Worm (Caenorhabditis elegans) whole organism, mixed stage, embryonic: ENCODE data around the gene R02D5.7.

Experiments used
- bed-3 ChIP-seq: fragments of 200-800 bp; sonication (Bioruptor generic); optimal IDR thresholded peaks from 3 replicates; lab custom pipeline; 2018; ENCODE audit warnings: mild to moderate bottlenecking, missing genetic modification characterization, moderate library complexity, missing compliant biosample characterization
- blmp-1 ChIP-seq: fragments of 150-350 bp; optimal IDR thresholded peaks from 2 replicates; lab custom pipeline; 2014; ENCODE audit warnings: missing biosample characterization, missing genetic modification characterization
- ces-1 ChIP-seq: fragments of 150-350 bp; optimal IDR thresholded peaks from 2 replicates; lab custom pipeline; 2014; ENCODE audit warnings: missing biosample characterization, missing genetic modification reagents, missing genetic modification characterization
- elt-3 ChIP-seq: fragments of 150-350 bp; optimal IDR thresholded peaks from 2 replicates; lab custom pipeline; 2014; ENCODE audit warnings: missing biosample characterization, missing genetic modification characterization
- lin-13 ChIP-seq: fragments of 150-350 bp; optimal IDR thresholded peaks from 2 replicates; lab custom pipeline; 2014; ENCODE audit warnings: missing biosample characterization, missing genetic modification characterization
- lsy-2 ChIP-seq: fragments of 150-350 bp; optimal IDR thresholded peaks from 2 replicates; lab custom pipeline; 2014; ENCODE audit warnings: missing biosample characterization, missing genetic modification characterization
- mep-1 ChIP-seq: fragments of 150-350 bp; optimal IDR thresholded peaks from 2 replicates; lab custom pipeline; 2017; ENCODE audit warnings: missing biosample characterization, missing genetic modification reagents, missing genetic modification characterization, inconsistent platforms
- nhr-2 ChIP-seq: fragments of 150-350 bp; optimal IDR thresholded peaks from 2 replicates; lab custom pipeline; 2014; ENCODE audit warnings: missing biosample characterization, missing genetic modification characterization
- unc-62 ChIP-seq: fragments of 150-350 bp; optimal IDR thresholded peaks from 2 replicates; lab custom pipeline; 2014; ENCODE audit warnings: missing biosample characterization, missing genetic modification reagents, missing genetic modification characterization

DNA sequence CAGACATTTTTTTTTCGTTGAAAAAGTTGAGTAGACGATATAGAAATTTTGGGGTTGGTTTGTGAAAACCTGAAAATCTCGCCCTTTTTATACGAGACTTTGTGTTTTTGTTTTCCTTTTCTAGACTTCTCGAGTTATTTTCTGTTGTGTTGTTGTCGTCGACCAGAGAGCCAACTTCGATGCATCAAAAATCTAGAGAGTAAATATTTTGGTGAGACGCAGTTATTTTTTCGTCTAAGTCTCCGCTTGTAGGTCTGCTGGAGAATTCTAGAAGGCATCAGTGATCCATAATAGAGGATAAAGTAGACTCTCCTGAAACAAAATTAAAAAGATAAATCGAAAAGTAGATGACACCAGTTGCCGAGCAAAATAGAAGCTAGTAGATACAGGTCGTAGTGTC, 16.9 kb downstream of the R02D5.7 start, which contains the start of gene F08H9.4:
- no peak for TF ChIP-seq nhr-2 (tag; lab: Kevin White, UChicago)
- no peak for TF ChIP-seq lin-13 (tag; lab: Kevin White, UChicago)
- no peak for TF ChIP-seq bed-3 (GFP tag; lab: Kevin White, UChicago)
- TF ChIP-seq mep-1, result no peak
- no peak for TF ChIP-seq elt-3 (tag; lab: Kevin White, UChicago)
- TF ChIP-seq ces-1 (GFP tag; lab: Kevin White, UChicago), result no peak
- TF ChIP-seq unc-62 (GFP tag; lab: Kevin White, UChicago), result no peak
- TF ChIP-seq blmp-1, result no peak
- no peak for TF ChIP-seq lsy-2 (tag; lab: Kevin White, UChicago)
